Worm (Caenorhabditis elegans) whole organism, L2 larva: Measurements from ENCODE around the gene C34C12.1.

Experiments
- C34F6.9 ChIP-seq: fragments of 150-350 bp; optimal IDR thresholded peaks from 2 replicates; lab custom pipeline; 2014; ENCODE audit warnings: missing biosample characterization, missing genetic modification characterization
- R02D3.7 ChIP-seq: fragments of 150-350 bp; optimal IDR thresholded peaks from 2 replicates; lab custom pipeline; 2014; ENCODE audit warnings: missing biosample characterization, missing genetic modification characterization
- alr-1 ChIP-seq: fragments of 150-350 bp; optimal IDR thresholded peaks from 2 replicates; lab custom pipeline; 2014; ENCODE audit warnings: missing biosample characterization, missing genetic modification characterization
- aly-2 ChIP-seq: fragments of 150-350 bp; optimal IDR thresholded peaks from 2 replicates; lab custom pipeline; 2014; ENCODE audit warnings: missing biosample characterization, missing genetic modification characterization
- ama-1 ChIP-seq: fragments of 150-350 bp; optimal IDR thresholded peaks from 2 replicates; lab custom pipeline; 2018; ENCODE audit warnings: inconsistent platforms
- blmp-1 ChIP-seq: sonication (generic microtip); optimal IDR thresholded peaks from 2 replicates; lab custom pipeline; 2017; ENCODE audit warnings: missing genetic modification characterization, mild to moderate bottlenecking, missing compliant biosample characterization, antibody characterized with exemption, moderate library complexity; ENCODE audit not compliant: insufficient read depth
- ceh-16 ChIP-seq: fragments of 150-350 bp; optimal IDR thresholded peaks from 2 replicates; lab custom pipeline; 2014; ENCODE audit warnings: missing biosample characterization, missing genetic modification characterization
- ceh-82 ChIP-seq: fragments of 150-350 bp; optimal IDR thresholded peaks from 2 replicates; lab custom pipeline; 2014; ENCODE audit warnings: missing biosample characterization, missing genetic modification characterization
- crh-2 ChIP-seq: sonication (generic microtip); optimal IDR thresholded peaks from 2 replicates; lab custom pipeline; 2017; ENCODE audit warnings: missing biosample characterization, missing genetic modification characterization
- dmd-4 ChIP-seq: sonication (generic microtip); optimal IDR thresholded peaks from 2 replicates; lab custom pipeline; 2017; ENCODE audit warnings: missing biosample characterization, missing genetic modification characterization
- elt-1 ChIP-seq: fragments of 150-350 bp; optimal IDR thresholded peaks from 2 replicates; lab custom pipeline; 2014; ENCODE audit warnings: missing biosample characterization, missing genetic modification characterization
- elt-3 ChIP-seq: sonication (generic microtip); optimal IDR thresholded peaks from 2 replicates; lab custom pipeline; 2017; ENCODE audit warnings: missing biosample characterization, missing genetic modification characterization
- fos-1 ChIP-seq: fragments of 150-350 bp; optimal IDR thresholded peaks from 2 replicates; lab custom pipeline; 2014; ENCODE audit warnings: missing biosample characterization, missing genetic modification characterization
- gmeb-1 ChIP-seq: fragments of 150-350 bp; optimal IDR thresholded peaks from 2 replicates; lab custom pipeline; 2014; ENCODE audit warnings: missing biosample characterization, missing genetic modification characterization
- lin-11 ChIP-seq: fragments of 150-350 bp; sonication (generic microtip); optimal IDR thresholded peaks from 2 replicates; lab custom pipeline; 2014; ENCODE audit warnings: missing biosample characterization, missing genetic modification characterization, inconsistent platforms, mixed read lengths
- lin-13 ChIP-seq: fragments of 150-350 bp; optimal IDR thresholded peaks from 2 replicates; lab custom pipeline; 2014; ENCODE audit warnings: missing biosample characterization, missing genetic modification reagents, missing genetic modification characterization
- lin-39 ChIP-seq: fragments of 150-350 bp; optimal IDR thresholded peaks from 2 replicates; lab custom pipeline; 2014; ENCODE audit warnings: missing biosample characterization, missing genetic modification reagents, missing genetic modification characterization
- lsy-2 ChIP-seq, 2 experiments: fragments of 150-350 bp in 1 of 2; sonication (generic microtip) in 1 of 2; optimal IDR thresholded peaks; 2 replicates each; lab custom pipeline; 2014 to 2017; ENCODE audit warnings: missing biosample characterization in 2 of 2, missing genetic modification characterization in 2 of 2
- mab-5 ChIP-seq: fragments of 150-350 bp; optimal IDR thresholded peaks from 2 replicates; lab custom pipeline; 2014; ENCODE audit warnings: missing biosample characterization, missing genetic modification characterization
- mbf-1 ChIP-seq: sonication (generic microtip); optimal IDR thresholded peaks from 2 replicates; lab custom pipeline; 2017; ENCODE audit warnings: missing biosample characterization, missing genetic modification characterization
- mdl-1 ChIP-seq, 2 experiments: fragments of 150-350 bp in 1 of 2; sonication (generic microtip) in 1 of 2; optimal IDR thresholded peaks; 2 replicates each; lab custom pipeline; 2017; ENCODE audit warnings: missing biosample characterization in 2 of 2, missing genetic modification characterization in 2 of 2
- nhr-11 ChIP-seq: fragments of 150-350 bp; optimal IDR thresholded peaks from 2 replicates; lab custom pipeline; 2014; ENCODE audit warnings: missing biosample characterization, missing genetic modification characterization
- nhr-129 ChIP-seq: fragments of 150-350 bp; optimal IDR thresholded peaks from 2 replicates; lab custom pipeline; 2014; ENCODE audit warnings: missing biosample characterization, missing genetic modification characterization
- nhr-21 ChIP-seq: fragments of 150-350 bp; optimal IDR thresholded peaks from 2 replicates; lab custom pipeline; 2014; ENCODE audit warnings: missing biosample characterization, missing genetic modification characterization
- nhr-23 ChIP-seq: fragments of 150-350 bp; optimal IDR thresholded peaks from 2 replicates; lab custom pipeline; 2014; ENCODE audit warnings: missing biosample characterization, missing genetic modification reagents, missing genetic modification characterization
- nhr-237 ChIP-seq: fragments of 150-350 bp; optimal IDR thresholded peaks from 2 replicates; lab custom pipeline; 2014; ENCODE audit warnings: missing biosample characterization, missing genetic modification characterization
- nhr-6 ChIP-seq: fragments of 150-350 bp; optimal IDR thresholded peaks from 2 replicates; lab custom pipeline; 2014; ENCODE audit warnings: missing biosample characterization, missing genetic modification characterization
- sem-4 ChIP-seq: fragments of 150-350 bp; optimal IDR thresholded peaks from 2 replicates; lab custom pipeline; 2014; ENCODE audit warnings: missing biosample characterization, missing genetic modification reagents, missing genetic modification characterization
- skn-1 ChIP-seq: sonication (generic microtip); optimal IDR thresholded peaks from 2 replicates; lab custom pipeline; 2017; ENCODE audit warnings: missing biosample characterization, missing genetic modification characterization
- sma-3 ChIP-seq: sonication (generic microtip); optimal IDR thresholded peaks from 2 replicates; lab custom pipeline; 2016; ENCODE audit warnings: missing genetic modification reagents, missing genetic modification characterization, missing compliant biosample characterization
- sma-9 ChIP-seq, 2 experiments: fragments of 150-350 bp in 1 of 2; sonication (generic microtip) in 1 of 2; optimal IDR thresholded peaks; 2 replicates each; lab custom pipeline; 2014 to 2016; ENCODE audit warnings: missing genetic modification characterization in 2 of 2, mild to moderate bottlenecking in 1 of 2, missing biosample characterization in 1 of 2, missing compliant biosample characterization in 1 of 2, missing genetic modification reagents in 1 of 2, moderate library complexity in 1 of 2
- unc-39 ChIP-seq: fragments of 150-350 bp; optimal IDR thresholded peaks from 2 replicates; lab custom pipeline; 2014; ENCODE audit warnings: missing biosample characterization, missing genetic modification characterization
- unc-55 ChIP-seq: fragments of 150-350 bp; sonication (generic microtip); optimal IDR thresholded peaks from 3 replicates; lab custom pipeline; 2014; ENCODE audit warnings: missing biosample characterization, missing genetic modification reagents, missing genetic modification characterization
- zag-1 ChIP-seq: fragments of 150-350 bp; optimal IDR thresholded peaks from 2 replicates; lab custom pipeline; 2014; ENCODE audit warnings: missing biosample characterization, missing genetic modification characterization
- ztf-1 ChIP-seq: fragments of 200-800 bp; sonication (Bioruptor generic); conservative IDR thresholded peaks from 2 replicates; pipeline ENCODE4 v1.3.6; 2022; ENCODE audit warnings: missing genetic modification characterization, missing compliant biosample characterization

Gene C34C12.1

ce11 chrIII:3478795-3479398, 24.8 kb downstream of the C34C12.1 start:
- TF ChIP-seq gmeb-1 (tag; lab: Kevin White, UChicago) (no peak), ceh-16 (tag; lab: Kevin White, UChicago) (peak; percentile 44), elt-1 (tag; lab: Kevin White, UChicago) (peak; percentile 58)
- TF ChIP-seq, all 48 proteins: peak for 2

ce11 chrIII:3480236-3480635, 26.1 kb downstream of the C34C12.1 start:
- TF ChIP-seq sma-3 (GFP tag; lab: Kevin White, UChicago) = peak; percentile 40
- no peak for TF ChIP-seq unc-39 (tag; lab: Kevin White, UChicago)

ce11 chrIII:3480950-3481349, 26.8 kb downstream of the C34C12.1 start:
- TF ChIP-seq nhr-11 (tag; lab: Kevin White, UChicago) (no peak), mbf-1 (tag; lab: Kevin White, UChicago) (no peak), blmp-1 (tag; lab: Kevin White, UChicago) (peak; percentile 15)
- TF ChIP-seq, all 48 proteins: peak for 1

ce11 chrIII:3482291-3482690, 28.1 kb downstream of the C34C12.1 start, which contains the start of gene C34C12.6:
Gene C34C12.6, plus strand, starts transcription at chrIII:3482591.
- no peak for TF ChIP-seq lin-13 (GFP tag; lab: Kevin White, UChicago)
- no peak for TF ChIP-seq elt-3 (tag; lab: Kevin White, UChicago)
- no peak for TF ChIP-seq ztf-1 (GFP tag; lab: Robert Waterston, UW)
- no peak for TF ChIP-seq nhr-23
- TF ChIP-seq ceh-16 (tag; lab: Kevin White, UChicago) = no peak
- no peak for TF ChIP-seq aly-2 (tag; lab: Kevin White, UChicago)
- TF ChIP-seq zag-1 (tag; lab: Kevin White, UChicago) = no peak
- TF ChIP-seq nhr-11 (tag; lab: Kevin White, UChicago) = no peak
- TF ChIP-seq nhr-237 (tag; lab: Kevin White, UChicago) = no peak
- no peak for TF ChIP-seq ceh-82
- TF ChIP-seq nhr-6 = no peak
- TF ChIP-seq nhr-129 (tag; lab: Kevin White, UChicago) = no peak
- no peak for TF ChIP-seq blmp-1 (tag; lab: Kevin White, UChicago)
- TF ChIP-seq mab-5 = no peak
- TF ChIP-seq, all 48 proteins: peak for 0

- TF ChIP-seq nhr-129 (tag; lab: Kevin White, UChicago) (no peak), sma-9 (GFP tag; optimal IDR thresholded peaks at IDR 0.05; lab: Kevin White, UChicago) (no peak), sma-9 (tag; optimal IDR thresholded peaks at IDR 0.05; lab: Kevin White, UChicago) (no peak), ceh-16 (tag; lab: Kevin White, UChicago) (no peak), crh-2 (tag; lab: Kevin White, UChicago) (no peak), dmd-4 (tag; lab: Kevin White, UChicago) (no peak), lin-11 (tag; lab: Kevin White, UChicago) (no peak), nhr-23 (no peak), sem-4 (tag; lab: Kevin White, UChicago) (no peak), mdl-1 (tag; optimal IDR thresholded peaks at IDR 0.05; lab: Kevin White, UChicago) (no peak), nhr-21 (tag; lab: Kevin White, UChicago) (no peak), R02D3.7 (tag; lab: Kevin White, UChicago) (no peak), skn-1 (no peak), unc-55 (no peak), aly-2 (tag; lab: Kevin White, UChicago) (no peak), lsy-2 (tag; optimal IDR thresholded peaks at IDR 0.05; lab: Kevin White, UChicago) (no peak)
- TF ChIP-seq, all 48 proteins: peak for 0
Measured at ce11 chrIII:3484995-3485394, 30.9 kb downstream of the C34C12.1 start.

- no peak for TF ChIP-seq alr-1
- no peak for TF ChIP-seq nhr-21 (tag; lab: Kevin White, UChicago)
- no peak for TF ChIP-seq fos-1 (tag; lab: Kevin White, UChicago)
- TF ChIP-seq sma-3 (GFP tag; lab: Kevin White, UChicago) = peak; percentile 30
- TF ChIP-seq blmp-1 (tag; lab: Kevin White, UChicago) = peak; percentile 55
- TF ChIP-seq lin-39 = no peak
- no peak for TF ChIP-seq ama-1
- no peak for TF ChIP-seq C34F6.9 (tag; lab: Kevin White, UChicago)
- TF ChIP-seq mab-5 = no peak
Measured at ce11 chrIII:3486055-3486454, 31.9 kb downstream of the C34C12.1 start.
